Worm (Caenorhabditis elegans) whole organism, L4 larva: ENCODE data around the gene K01F9.2.

ENCODE experiments used
- D1046.2 ChIP-seq: fragments of 200-800 bp; sonication (Bioruptor generic); IDR thresholded peaks from 2 replicates; pipeline ENCODE4 v1.3.6; 2022; ENCODE audit warnings: missing genetic modification characterization, missing compliant biosample characterization
- F44E2.7 ChIP-seq: fragments of 200-800 bp; sonication (Bioruptor generic); IDR thresholded peaks from 2 replicates; pipeline ENCODE4 v2.1.2; 2022; ENCODE audit warnings: missing genetic modification characterization, missing compliant biosample characterization
- F49E8.2 ChIP-seq: sonication (generic microtip); optimal IDR thresholded peaks from 2 replicates; lab custom pipeline; 2016; ENCODE audit warnings: missing compliant biosample characterization, mild to moderate bottlenecking, missing genetic modification characterization, borderline replicate concordance
- Y75B8A.6 ChIP-seq: fragments of 200-800 bp; sonication (Bioruptor generic); IDR thresholded peaks from 2 replicates; pipeline ENCODE4 v1.3.6; 2022; ENCODE audit warnings: missing genetic modification reagents, missing genetic modification characterization, missing compliant biosample characterization
- aly-2 ChIP-seq: sonication (generic microtip); optimal IDR thresholded peaks from 2 replicates; lab custom pipeline; 2018; ENCODE audit warnings: missing biosample characterization, missing genetic modification characterization
- ama-1 ChIP-seq: fragments of 150-350 bp; optimal IDR thresholded peaks from 2 replicates; lab custom pipeline; 2014; ENCODE audit warnings: inconsistent platforms, mixed read lengths
- ceh-20 ChIP-seq: fragments of 200-800 bp; sonication (Bioruptor generic); IDR thresholded peaks from 2 replicates; pipeline ENCODE4 v1.3.6; 2022; ENCODE audit warnings: missing genetic modification reagents, missing genetic modification characterization, missing compliant biosample characterization
- ceh-28 ChIP-seq: fragments of 150-350 bp; optimal IDR thresholded peaks from 2 replicates; lab custom pipeline; 2014; ENCODE audit warnings: missing biosample characterization, missing genetic modification reagents, missing genetic modification characterization
- ceh-32 ChIP-seq: sonication (generic microtip); optimal IDR thresholded peaks from 2 replicates; lab custom pipeline; 2016; ENCODE audit warnings: mild to moderate bottlenecking, missing genetic modification characterization, missing compliant biosample characterization; ENCODE audit not compliant: poor library complexity
- ceh-44 ChIP-seq: fragments of 200-800 bp; sonication (Bioruptor generic); IDR thresholded peaks from 2 replicates; pipeline ENCODE4 v1.3.6; 2022; ENCODE audit warnings: missing genetic modification reagents, missing genetic modification characterization, missing compliant biosample characterization
- ceh-62 ChIP-seq: sonication (generic microtip); optimal IDR thresholded peaks from 2 replicates; lab custom pipeline; 2017; ENCODE audit warnings: missing biosample characterization, missing genetic modification characterization
- cey-2 ChIP-seq: sonication (generic microtip); optimal IDR thresholded peaks from 3 replicates; lab custom pipeline; 2017; ENCODE audit warnings: missing genetic modification characterization, mild to moderate bottlenecking, missing compliant biosample characterization, antibody characterized with exemption, borderline replicate concordance; ENCODE audit not compliant: insufficient read depth
- daf-16 ChIP-seq, 3 experiments: sonication (generic microtip); optimal IDR thresholded peaks; 2 replicates each; lab custom pipeline; 2016 to 2017; ENCODE audit warnings: missing genetic modification characterization in 3 of 3, missing genetic modification reagents in 3 of 3, mild to moderate bottlenecking in 2 of 3, missing compliant biosample characterization in 2 of 3, missing biosample characterization in 1 of 3, moderate library complexity in 1 of 3
- daf-19 ChIP-seq: fragments of 200-800 bp; sonication (Bioruptor generic); conservative IDR thresholded peaks from 2 replicates; pipeline ENCODE4 v1.3.6; 2022; ENCODE audit warnings: missing genetic modification characterization, missing compliant biosample characterization
- dmd-6 ChIP-seq: fragments of 200-800 bp; sonication (Bioruptor generic); IDR thresholded peaks from 2 replicates; pipeline ENCODE4 v1.3.6; 2022; ENCODE audit warnings: missing genetic modification reagents, missing genetic modification characterization, missing compliant biosample characterization
- dmd-8 ChIP-seq: fragments of 200-800 bp; sonication (Bioruptor generic); IDR thresholded peaks from 2 replicates; pipeline ENCODE4 v1.3.6; 2022; ENCODE audit warnings: missing genetic modification characterization, missing compliant biosample characterization
- egl-27 ChIP-seq: sonication (generic microtip); optimal IDR thresholded peaks from 3 replicates; lab custom pipeline; 2017; ENCODE audit warnings: missing biosample characterization, missing genetic modification reagents, missing genetic modification characterization
- hif-1 ChIP-seq, 2 experiments: sonication (generic microtip); optimal IDR thresholded peaks; 2 replicates each; lab custom pipeline; 2016 to 2017; ENCODE audit warnings: missing compliant biosample characterization in 2 of 2, missing genetic modification characterization in 2 of 2, missing genetic modification reagents in 2 of 2, missing genotype in 2 of 2, mild to moderate bottlenecking in 1 of 2
- hlh-11 ChIP-seq: fragments of 200-800 bp; sonication (Bioruptor generic); optimal IDR thresholded peaks from 2 replicates; lab custom pipeline; 2018; ENCODE audit warnings: mild to moderate bottlenecking, missing genetic modification characterization, missing compliant biosample characterization
- hlh-30 ChIP-seq: sonication (generic microtip); optimal IDR thresholded peaks from 2 replicates; lab custom pipeline; 2017; ENCODE audit warnings: antibody characterized with exemption, mild to moderate bottlenecking, missing genetic modification characterization, missing compliant biosample characterization; ENCODE audit not compliant: insufficient read depth
- lin-1 ChIP-seq: fragments of 200-800 bp; sonication (Bioruptor generic); IDR thresholded peaks from 2 replicates; pipeline ENCODE4 v1.3.6; 2022; ENCODE audit warnings: missing genetic modification reagents, missing genetic modification characterization, missing compliant biosample characterization
- lin-13 ChIP-seq: fragments of 150-350 bp; optimal IDR thresholded peaks from 2 replicates; lab custom pipeline; 2014; ENCODE audit warnings: missing biosample characterization, missing genetic modification reagents, missing genetic modification characterization
- lin-29 ChIP-seq: fragments of 200-800 bp; sonication (Bioruptor generic); IDR thresholded peaks from 2 replicates; pipeline ENCODE4 v1.3.6; 2022; ENCODE audit warnings: missing genetic modification reagents, missing genetic modification characterization, missing compliant biosample characterization
- lin-38 ChIP-seq: fragments of 200-800 bp; sonication (Bioruptor generic); IDR thresholded peaks from 2 replicates; pipeline ENCODE4 v1.3.6; 2022; ENCODE audit warnings: missing genetic modification reagents, missing genetic modification characterization, missing compliant biosample characterization
- madf-5 ChIP-seq, 2 experiments: fragments of 200-800 bp; sonication (Bioruptor generic); IDR thresholded peaks; 2 replicates each; pipeline ENCODE4 v1.3.6; 2022; ENCODE audit warnings: missing compliant biosample characterization in 2 of 2, missing genetic modification characterization in 2 of 2
- madf-9 ChIP-seq: fragments of 200-800 bp; sonication (Bioruptor generic); conservative IDR thresholded peaks from 2 replicates; pipeline ENCODE4 v1.3.6; 2022; ENCODE audit warnings: missing genetic modification reagents, missing genetic modification characterization, missing compliant biosample characterization
- mdl-1 ChIP-seq, 2 experiments: fragments of 150-350 bp in 1 of 2; sonication (generic microtip) in 1 of 2; optimal IDR thresholded peaks; 2 replicates each; lab custom pipeline; 2014 to 2017; ENCODE audit warnings: missing biosample characterization in 2 of 2, missing genetic modification characterization in 2 of 2
- mep-1 ChIP-seq: fragments of 150-350 bp; sonication (generic microtip); optimal IDR thresholded peaks from 3 replicates; lab custom pipeline; 2014; ENCODE audit warnings: missing biosample characterization, missing genetic modification characterization
- mxl-2 ChIP-seq: fragments of 200-800 bp; sonication (Bioruptor generic); conservative IDR thresholded peaks from 2 replicates; pipeline ENCODE4 v1.3.6; 2022; ENCODE audit warnings: missing genetic modification reagents, missing genetic modification characterization, missing compliant biosample characterization
- nhr-10 ChIP-seq: fragments of 150-350 bp; optimal IDR thresholded peaks from 2 replicates; lab custom pipeline; 2014; ENCODE audit warnings: missing biosample characterization, missing genetic modification characterization
- nhr-237 ChIP-seq: sonication (generic microtip); optimal IDR thresholded peaks from 2 replicates; lab custom pipeline; 2017; ENCODE audit warnings: missing biosample characterization, missing genetic modification characterization
- nhr-25 ChIP-seq: sonication (generic microtip); optimal IDR thresholded peaks from 2 replicates; lab custom pipeline; 2017; ENCODE audit warnings: missing genetic modification characterization, mild to moderate bottlenecking, missing compliant biosample characterization, antibody characterized with exemption, moderate library complexity, borderline replicate concordance; ENCODE audit not compliant: insufficient read depth
- nhr-42 ChIP-seq: fragments of 200-800 bp; sonication (Bioruptor generic); IDR thresholded peaks from 2 replicates; pipeline ENCODE4 v1.3.6; 2022; ENCODE audit warnings: missing genetic modification characterization, missing compliant biosample characterization
- nhr-6 ChIP-seq: fragments of 150-350 bp; optimal IDR thresholded peaks from 2 replicates; lab custom pipeline; 2014; ENCODE audit warnings: missing biosample characterization, missing genetic modification characterization
- nhr-76 ChIP-seq: fragments of 150-350 bp; optimal IDR thresholded peaks from 2 replicates; lab custom pipeline; 2014; ENCODE audit warnings: missing biosample characterization, missing genetic modification characterization
- nhr-77 ChIP-seq: fragments of 150-350 bp; optimal IDR thresholded peaks from 2 replicates; lab custom pipeline; 2014; ENCODE audit warnings: missing biosample characterization, missing genetic modification characterization
- pha-4 ChIP-seq, 2 experiments: fragments of 150-350 bp in 1 of 2; fragments of 200-800 bp in 1 of 2; sonication (Bioruptor generic) in 1 of 2; IDR thresholded peaks in 1 of 2; optimal IDR thresholded peaks in 1 of 2; 2 replicates each; pipeline versions ENCODE4 v1.3.6 to Lab custom; 2014 to 2022; ENCODE audit warnings: missing genetic modification characterization in 2 of 2, missing genetic modification reagents in 2 of 2, missing biosample characterization in 1 of 2, missing compliant biosample characterization in 1 of 2
- php-3 ChIP-seq: fragments of 200-800 bp; sonication (Bioruptor generic); IDR thresholded peaks from 2 replicates; pipeline ENCODE4 v1.3.6; 2022; ENCODE audit warnings: missing genetic modification reagents, missing genetic modification characterization, missing compliant biosample characterization
- pqm-1 ChIP-seq: sonication (generic microtip); optimal IDR thresholded peaks from 2 replicates; lab custom pipeline; 2017; ENCODE audit warnings: missing biosample characterization, missing genetic modification characterization
- saeg-2 ChIP-seq: fragments of 200-800 bp; sonication (Bioruptor generic); IDR thresholded peaks from 2 replicates; pipeline ENCODE4 v1.3.6; 2022; ENCODE audit warnings: missing genetic modification reagents, missing genetic modification characterization, missing compliant biosample characterization
- set-16 ChIP-seq: fragments of 200-800 bp; sonication (Bioruptor generic); IDR thresholded peaks from 2 replicates; pipeline ENCODE4 v1.3.6; 2022; ENCODE audit warnings: missing genetic modification reagents, missing genetic modification characterization, missing compliant biosample characterization
- skn-1 ChIP-seq: fragments of 150-350 bp; optimal IDR thresholded peaks from 2 replicates; lab custom pipeline; 2014; ENCODE audit warnings: missing biosample characterization, missing genetic modification characterization
- snpc-1.2 ChIP-seq: fragments of 200-800 bp; sonication (Bioruptor generic); IDR thresholded peaks from 2 replicates; pipeline ENCODE4 v1.3.6; 2022; ENCODE audit warnings: missing genetic modification reagents, missing genetic modification characterization, missing compliant biosample characterization
- snpc-4 ChIP-seq: fragments of 150-350 bp; optimal IDR thresholded peaks from 2 replicates; lab custom pipeline; 2014; ENCODE audit warnings: missing biosample characterization, missing genetic modification characterization
- spr-1 ChIP-seq: sonication (generic microtip); optimal IDR thresholded peaks from 2 replicates; lab custom pipeline; 2016; ENCODE audit warnings: mild to moderate bottlenecking, missing genetic modification characterization, missing compliant biosample characterization
- tra-1 ChIP-seq: fragments of 200-800 bp; sonication (Bioruptor generic); IDR thresholded peaks from 2 replicates; pipeline ENCODE4 v1.3.6; 2022; ENCODE audit warnings: missing genetic modification reagents, missing genetic modification characterization, missing compliant biosample characterization
- unc-62 ChIP-seq, 3 experiments: fragments of 150-350 bp in 1 of 3; sonication (generic microtip); optimal IDR thresholded peaks in 2 of 3; peaks in 1 of 3; 1 replicate in 1 of 3; 2 replicates in 2 of 3; lab custom pipeline; 2014 to 2017; ENCODE audit warnings: missing biosample characterization in 3 of 3, missing genetic modification characterization in 3 of 3, missing genetic modification reagents in 3 of 3, missing genotype in 1 of 3
- zag-1 ChIP-seq: fragments of 150-350 bp; optimal IDR thresholded peaks from 2 replicates; lab custom pipeline; 2014; ENCODE audit warnings: missing biosample characterization, missing genetic modification characterization
- zip-2 ChIP-seq: fragments of 150-350 bp; optimal IDR thresholded peaks from 2 replicates; lab custom pipeline; 2014; ENCODE audit warnings: missing biosample characterization, missing genetic modification characterization

K01F9.2 gene

ce11 chrIII:8904044-8904443 is 27.1 kb upstream of the K01F9.2 start, which contains the start of gene lin-9 (continued):
- TF ChIP-seq nhr-25 (tag; lab: Kevin White, UChicago) (peak; percentile 71), pha-4 (GFP tag; IDR thresholded peaks at IDR 0.05; lab: Robert Waterston, UW) (peak; percentile 93), pha-4 (tag; optimal IDR thresholded peaks at IDR 0.05; lab: Kevin White, UChicago) (no peak), set-16 (GFP tag; lab: Robert Waterston, UW) (peak; percentile 90), mxl-2 (peak; percentile 67; the same call in 1 of the 2 replicates), ama-1 (lab: Kevin White, UChicago) (peak; percentile 47), madf-9 (GFP tag; lab: Robert Waterston, UW) (peak; percentile 86), nhr-6 (tag; lab: Kevin White, UChicago) (peak; percentile 94), lin-38 (GFP tag; lab: Robert Waterston, UW) (peak; percentile 92), php-3 (GFP tag; lab: Robert Waterston, UW) (peak; percentile 86; the same call in 1 of the 2 replicates), spr-1 (tag; lab: Kevin White, UChicago) (peak; percentile 93), lin-29 (GFP tag; lab: Robert Waterston, UW) (peak; percentile 78), lin-13 (peak; percentile 97), F49E8.2 (tag; lab: Kevin White, UChicago) (peak; percentile 70), cey-2 (no peak), ceh-20 (GFP tag; lab: Robert Waterston, UW) (peak; percentile 95), saeg-2 (peak; percentile 78; the same call in 1 of the 2 replicates), ceh-32 (tag; lab: Kevin White, UChicago) (peak; percentile 76), nhr-10 (tag; lab: Kevin White, UChicago) (peak; percentile 29), dmd-6 (peak; percentile 96), mdl-1 (tag; optimal IDR thresholded peaks at IDR 0.05; lab: Kevin White, UChicago) (peak; percentile 15 to 82), nhr-77 (tag; lab: Kevin White, UChicago) (peak; percentile 86), nhr-42 (GFP tag; lab: Robert Waterston, UW) (peak; percentile 90), hif-1 (tag; optimal IDR thresholded peaks at IDR 0.05; lab: Kevin White, UChicago) (peak; percentile 57 to 89), D1046.2 (peak; percentile 86), daf-16 (GFP tag; optimal IDR thresholded peaks at IDR 0.05; lab: Kevin White, UChicago) (peak; percentile 64 to 91), daf-16 (tag; optimal IDR thresholded peaks at IDR 0.05; lab: Kevin White, UChicago) (peak; percentile 89), unc-62 (GFP tag; optimal IDR thresholded peaks at IDR 0.05 in 1 of 2; lab: Kevin White, UChicago) (peak; percentile 3 to 98), unc-62 (tag; optimal IDR thresholded peaks at IDR 0.05; lab: Kevin White, UChicago) (no peak), nhr-237 (no peak), pqm-1 (tag; lab: Kevin White, UChicago) (peak; percentile 19), madf-5 (GFP tag; IDR thresholded peaks at IDR 0.05; lab: Robert Waterston, UW) (no peak), hlh-11 (peak; percentile 100), snpc-4 (tag; lab: Kevin White, UChicago) (no peak), dmd-8 (no peak), tra-1 (GFP tag; lab: Robert Waterston, UW) (peak; percentile 92), zip-2 (tag; lab: Kevin White, UChicago) (peak; percentile 20), ceh-62 (tag; lab: Kevin White, UChicago) (no peak), daf-19 (GFP tag; lab: Robert Waterston, UW) (no peak), lin-1 (GFP tag; lab: Robert Waterston, UW) (peak; percentile 93), snpc-1.2 (GFP tag; lab: Robert Waterston, UW) (peak; percentile 82), ceh-44 (GFP tag; lab: Robert Waterston, UW) (peak; percentile 81), zag-1 (no peak), Y75B8A.6 (GFP tag; lab: Robert Waterston, UW) (no peak), ceh-28 (tag; lab: Kevin White, UChicago) (peak; percentile 35), hlh-30 (tag; lab: Kevin White, UChicago) (peak; percentile 96), mep-1 (tag; lab: Kevin White, UChicago) (peak; percentile 97), egl-27 (no peak), skn-1 (no peak), nhr-76 (tag; lab: Kevin White, UChicago) (no peak), F44E2.7 (0 out of 2 replicates have a peak, but pooled peaks have one; percentile 24), aly-2 (tag; lab: Kevin White, UChicago) (no peak)
